Worm (Caenorhabditis elegans): ENCODE data around the gene R13A5.7.

ce11 chrIII:7558658-7559057, 11.3 kb downstream of the R13A5.7 start:
- TF ChIP-seq lin-11 (tag; optimal IDR thresholded peaks at IDR 0.05) (no peak), peb-1 (tag; optimal IDR thresholded peaks at IDR 0.05) (no peak), unc-62 (GFP tag; optimal IDR thresholded peaks at IDR 0.05) (no peak), mbf-1 (tag; optimal IDR thresholded peaks at IDR 0.05) (no peak), skn-1 (tag; optimal IDR thresholded peaks at IDR 0.05) (no peak), nhr-11 (tag; optimal IDR thresholded peaks at IDR 0.05) (no peak), ama-1 (optimal IDR thresholded peaks at IDR 0.05) (no peak), ZK546.5 (tag; optimal IDR thresholded peaks at IDR 0.05) (no peak), unc-39 (tag; optimal IDR thresholded peaks at IDR 0.05) (no peak), ztf-11 (tag; optimal IDR thresholded peaks at IDR 0.05) (no peak), nhr-129 (tag; optimal IDR thresholded peaks at IDR 0.05) (no peak), ceh-16 (tag; optimal IDR thresholded peaks at IDR 0.05) (no peak)

Measured in whole organism, L2 larva.